Fruit fly (Drosophila melanogaster): ENCODE data around the gene Ugt37E1.

dm6 chr2L:16817421-16818101, 21.2 kb downstream of the Ugt37E1 start:
- TF ChIP-seq ss (GFP tag; optimal IDR thresholded peaks at IDR 0.05) (no peak), CG32006 (GFP tag; optimal IDR thresholded peaks at IDR 0.05) (no peak), dsx (GFP tag; optimal IDR thresholded peaks at IDR 0.05; ENCODE audit: poor library complexity, severe bottlenecking) (no peak), fkh (GFP tag; optimal IDR thresholded peaks at IDR 0.05) (no peak), achi (GFP tag; optimal IDR thresholded peaks at IDR 0.05) (no peak), Hr39 (GFP tag; optimal IDR thresholded peaks at IDR 0.05) (peak; percentile 2), Ets21C (GFP tag; optimal IDR thresholded peaks at IDR 0.05) (no peak), CG11902 (GFP tag; optimal IDR thresholded peaks at IDR 0.05) (no peak), CG6854 (GFP tag; optimal IDR thresholded peaks at IDR 0.05) (no peak), svp (GFP tag) (peak; percentile 96), Lpt (GFP tag; optimal IDR thresholded peaks at IDR 0.05) (no peak), CG34406 (GFP tag; optimal IDR thresholded peaks at IDR 0.05) (no peak), vri (GFP tag; optimal IDR thresholded peaks at IDR 0.05) (peak; percentile 86), Sox102F (GFP tag; optimal IDR thresholded peaks at IDR 0.05) (no peak)

Data from whole organism, prepupa.